Fruit fly (Drosophila melanogaster) whole organism, pupa: ENCODE results near the gene CG31917.
A peak's percentile ranks its signal among the peaks of the same experiment; 100 is the strongest.

ENCODE experiments used
- CG10348 ChIP-seq: fragments of 200-800 bp; sonication (Bioruptor generic); IDR thresholded peaks from 2 replicates; pipeline ENCODE4 v1.3.6; 2022; ENCODE audit warnings: missing biosample characterization, missing genetic modification characterization
- CG12605 ChIP-seq: fragments of 200-800 bp; sonication (Bioruptor generic); IDR thresholded peaks from 2 replicates; pipeline ENCODE4 v1.3.6; 2022; ENCODE audit warnings: missing biosample characterization, missing genetic modification characterization
- CG13204 ChIP-seq: fragments of 200-800 bp; sonication (Bioruptor generic); optimal IDR thresholded peaks from 2 replicates; lab custom pipeline; 2018; ENCODE audit warnings: missing biosample characterization, mild to moderate bottlenecking, missing genetic modification characterization, moderate library complexity
- CG14655 ChIP-seq: fragments of 200-800 bp; sonication (Bioruptor generic); optimal IDR thresholded peaks from 3 replicates; lab custom pipeline; 2017; ENCODE audit warnings: mild to moderate bottlenecking, missing biosample characterization, missing genetic modification reagents, missing genetic modification characterization
- CG15710 ChIP-seq: fragments of 200-800 bp; sonication (Bioruptor generic); optimal IDR thresholded peaks from 2 replicates; lab custom pipeline; 2018; ENCODE audit warnings: missing biosample characterization, mild to moderate bottlenecking, missing genetic modification characterization, moderate library complexity
- CG17806 ChIP-seq: fragments of 200-800 bp; sonication (Bioruptor generic); optimal IDR thresholded peaks from 2 replicates; lab custom pipeline; 2018; ENCODE audit warnings: missing biosample characterization, mild to moderate bottlenecking, missing genetic modification characterization, moderate library complexity
- CG32121 ChIP-seq: fragments of 200-800 bp; sonication (Bioruptor generic); IDR thresholded peaks from 2 replicates; pipeline ENCODE4 v1.3.6; 2022; ENCODE audit warnings: missing biosample characterization, missing genetic modification characterization
- CG34367 ChIP-seq: fragments of 200-800 bp; sonication (Bioruptor generic); optimal IDR thresholded peaks from 2 replicates; lab custom pipeline; 2018; ENCODE audit warnings: missing biosample characterization, mild to moderate bottlenecking, missing genetic modification characterization
- CG4496 ChIP-seq: fragments of 200-800 bp; sonication (Bioruptor generic); IDR thresholded peaks from 3 replicates; pipeline ENCODE4 v1.3.6; 2022; ENCODE audit warnings: missing biosample characterization, missing genetic modification characterization
- CG8159 ChIP-seq: fragments of 200-800 bp; sonication (Bioruptor generic); optimal IDR thresholded peaks from 3 replicates; lab custom pipeline; 2018; ENCODE audit warnings: missing biosample characterization, mild to moderate bottlenecking, missing genetic modification characterization, moderate library complexity
- CG8301 ChIP-seq: fragments of 200-800 bp; sonication (Bioruptor generic); optimal IDR thresholded peaks from 2 replicates; lab custom pipeline; 2018; ENCODE audit warnings: missing biosample characterization, mild to moderate bottlenecking, missing genetic modification characterization
- CG9948 ChIP-seq: fragments of 200-800 bp; sonication (Bioruptor generic); optimal IDR thresholded peaks from 2 replicates; lab custom pipeline; 2018; ENCODE audit warnings: missing biosample characterization, mild to moderate bottlenecking, missing genetic modification characterization, moderate library complexity
- D1 ChIP-seq: fragments of 200-800 bp; sonication (Bioruptor generic); optimal IDR thresholded peaks from 2 replicates; lab custom pipeline; 2018; ENCODE audit warnings: missing biosample characterization, mild to moderate bottlenecking, missing genetic modification characterization, moderate library complexity
- EcR ChIP-seq: fragments of 200-800 bp; sonication (Bioruptor generic); optimal IDR thresholded peaks from 3 replicates; lab custom pipeline; 2019; ENCODE audit warnings: missing biosample characterization, missing genetic modification characterization, mild to moderate bottlenecking, moderate library complexity, missing genetic modification reagents
- Ets98B ChIP-seq: fragments of 200-800 bp; sonication (Bioruptor generic); IDR thresholded peaks from 2 replicates; pipeline ENCODE4 v1.3.6; 2022; ENCODE audit warnings: missing biosample characterization, missing genetic modification characterization
- Pif1A ChIP-seq: fragments of 200-800 bp; sonication (Bioruptor generic); optimal IDR thresholded peaks from 3 replicates; lab custom pipeline; 2016; ENCODE audit warnings: missing biosample characterization, missing genetic modification characterization
- Pif1B ChIP-seq: fragments of 200-800 bp; sonication (Bioruptor generic); optimal IDR thresholded peaks from 3 replicates; lab custom pipeline; 2016; ENCODE audit warnings: missing biosample characterization, missing genetic modification characterization
- Snoo ChIP-seq: fragments of 200-800 bp; sonication (Bioruptor generic); optimal IDR thresholded peaks from 3 replicates; lab custom pipeline; 2017; ENCODE audit warnings: missing biosample characterization, mild to moderate bottlenecking, missing genetic modification characterization, inconsistent platforms
- fd96Ca ChIP-seq: fragments of 200-800 bp; sonication (Bioruptor generic); IDR thresholded peaks from 3 replicates; pipeline ENCODE4 v1.3.6; 2022; ENCODE audit warnings: missing biosample characterization, missing genetic modification characterization
- gl ChIP-seq: fragments of 200-800 bp; sonication (Bioruptor generic); optimal IDR thresholded peaks from 2 replicates; lab custom pipeline; 2018; ENCODE audit warnings: missing biosample characterization, mild to moderate bottlenecking, missing genetic modification characterization
- rn ChIP-seq: fragments of 200-800 bp; sonication (Bioruptor generic); IDR thresholded peaks from 2 replicates; pipeline ENCODE4 v1.3.6; 2022; ENCODE audit warnings: missing biosample characterization, missing genetic modification characterization

CG31917 gene

dm6 chr2L:4995010-4995836, 15.4 kb downstream of the CG31917 start:
- TF ChIP-seq CG10348 (GFP tag; lab: Robert Waterston, UW) (no peak), CG17806 (tag; lab: Kevin White, UChicago) (no peak), CG34367 (tag; lab: Kevin White, UChicago) (no peak), CG13204 (no peak), D1 (tag; lab: Kevin White, UChicago) (no peak), CG9948 (tag; lab: Kevin White, UChicago) (no peak), Ets98B (no peak), fd96Ca (GFP tag; lab: Robert Waterston, UW) (no peak), CG4496 (GFP tag; lab: Robert Waterston, UW) (no peak), CG14655 (GFP tag; lab: Kevin White, UChicago) (no peak), EcR (no peak), CG32121 (no peak), CG15710 (no peak), Snoo (no peak), CG8159 (no peak)

dm6 chr2L:4982098-4982646, 28.5 kb downstream of the CG31917 start:
- TF ChIP-seq Snoo: no peak
- TF ChIP-seq, all 21 proteins: peak for 0

dm6 chr2L:4981278-4981966, 29.2 kb downstream of the CG31917 start, which contains the start of the genes CG8892 and CG34126:
Gene CG8892 (minus strand): TSS chr2L:4981592.
Gene CG34126 (plus strand): TSS chr2L:4981614.
- no peak for TF ChIP-seq EcR
- TF ChIP-seq CG13204: peak; percentile 72
- peak; percentile 86 for TF ChIP-seq Ets98B
- peak; percentile 93 for TF ChIP-seq CG8301
- peak; percentile 93 for TF ChIP-seq CG4496 (GFP tag; lab: Robert Waterston, UW)
- peak; percentile 94 for TF ChIP-seq Pif1A (GFP tag; lab: Kevin White, UChicago)
- peak; percentile 91 for TF ChIP-seq CG32121
- peak; percentile 96 for TF ChIP-seq CG8159
- no peak for TF ChIP-seq D1 (tag; lab: Kevin White, UChicago)
- peak; percentile 96 for TF ChIP-seq CG14655 (GFP tag; lab: Kevin White, UChicago)
- TF ChIP-seq fd96Ca (GFP tag; lab: Robert Waterston, UW): peak; percentile 95
- TF ChIP-seq CG10348 (GFP tag; lab: Robert Waterston, UW): peak; percentile 89
- peak; percentile 93 for TF ChIP-seq rn (GFP tag; lab: Robert Waterston, UW)
- peak; percentile 83 for TF ChIP-seq gl (tag; lab: Kevin White, UChicago)
- TF ChIP-seq CG9948 (tag; lab: Kevin White, UChicago): peak; percentile 95
- peak; percentile 97 for TF ChIP-seq Snoo
- peak; percentile 91 for TF ChIP-seq Pif1B (GFP tag; lab: Kevin White, UChicago)
- TF ChIP-seq CG15710: peak; percentile 97
- TF ChIP-seq CG34367 (tag; lab: Kevin White, UChicago): peak; percentile 90
- peak; percentile 94 for TF ChIP-seq CG17806 (tag; lab: Kevin White, UChicago)
- TF ChIP-seq CG12605 (GFP tag; lab: Robert Waterston, UW): peak; percentile 75

- TF ChIP-seq CG34367 (tag; lab: Kevin White, UChicago) (no peak), fd96Ca (GFP tag; lab: Robert Waterston, UW) (no peak), Pif1A (GFP tag; lab: Kevin White, UChicago) (no peak), CG15710 (no peak), Pif1B (GFP tag; lab: Kevin White, UChicago) (no peak), CG8301 (no peak), Snoo (no peak), CG9948 (tag; lab: Kevin White, UChicago) (no peak), CG10348 (GFP tag; lab: Robert Waterston, UW) (no peak), EcR (no peak), CG4496 (GFP tag; lab: Robert Waterston, UW) (no peak), CG32121 (no peak), CG8159 (no peak), gl (tag; lab: Kevin White, UChicago) (no peak), CG17806 (tag; lab: Kevin White, UChicago) (no peak), CG12605 (GFP tag; lab: Robert Waterston, UW) (no peak)
Observed at dm6 chr2L:4979138-4979537, 31.5 kb downstream of the CG31917 start, which contains the start of gene CG8891. Gene CG8891 (minus strand): TSS chr2L:4979379.

dm6 chr2L:4976988-4977551, 33.6 kb downstream of the CG31917 start, which contains the start of the genes Gmd and CG3792:
Gene Gmd (minus strand): TSS chr2L:4977023.
Gene CG3792 (plus strand): TSS chr2L:4977312.
- TF ChIP-seq CG13204 (no peak), fd96Ca (GFP tag; lab: Robert Waterston, UW) (peak; percentile 84), CG9948 (tag; lab: Kevin White, UChicago) (peak; percentile 89), CG8301 (peak; percentile 92), CG14655 (GFP tag; lab: Kevin White, UChicago) (no peak), D1 (tag; lab: Kevin White, UChicago) (no peak), gl (tag; lab: Kevin White, UChicago) (peak; percentile 81), CG4496 (GFP tag; lab: Robert Waterston, UW) (peak; percentile 97), Snoo (peak; percentile 89), CG32121 (peak; percentile 95), EcR (peak; percentile 6), Pif1B (GFP tag; lab: Kevin White, UChicago) (no peak), CG15710 (peak; percentile 87), CG34367 (tag; lab: Kevin White, UChicago) (peak; percentile 85), CG17806 (tag; lab: Kevin White, UChicago) (peak; percentile 91), rn (GFP tag; lab: Robert Waterston, UW) (peak; percentile 87), CG10348 (GFP tag; lab: Robert Waterston, UW) (peak; percentile 87), CG8159 (peak; percentile 95), CG12605 (GFP tag; lab: Robert Waterston, UW) (peak; percentile 89), Pif1A (GFP tag; lab: Kevin White, UChicago) (no peak), Ets98B (peak; percentile 94)
